Fruit fly (Drosophila melanogaster) whole organism, embryonic: ENCODE data around the gene CG13671.

Source experiments
- Adf1 ChIP-seq: fragments of 200-800 bp; sonication (Bioruptor generic); IDR thresholded peaks from 2 replicates; pipeline ENCODE4 v1.3.6; 2022; ENCODE audit warnings: missing biosample characterization, missing genetic modification characterization
- Bgb ChIP-seq: fragments of 200-800 bp; sonication (Bioruptor generic); IDR thresholded peaks from 2 replicates; pipeline ENCODE4 v1.3.6; 2022; ENCODE audit warnings: missing biosample characterization, missing genetic modification characterization; ENCODE audit not compliant: partially characterized antibody
- C15 ChIP-seq: fragments of 200-800 bp; sonication (Bioruptor generic); IDR thresholded peaks from 3 replicates; pipeline ENCODE4 v1.3.6; 2022; ENCODE audit warnings: missing biosample characterization, missing genetic modification characterization
- CG10209 ChIP-seq: fragments of 200-800 bp; sonication (Bioruptor generic); optimal IDR thresholded peaks from 3 replicates; lab custom pipeline; 2017; ENCODE audit warnings: missing biosample characterization, mild to moderate bottlenecking, missing genetic modification characterization, missing genetic modification reagents
- CG1024 ChIP-seq: fragments of 200-800 bp; sonication (Bioruptor generic); IDR thresholded peaks from 2 replicates; pipeline ENCODE4 v1.3.6; 2022; ENCODE audit warnings: missing biosample characterization, missing genetic modification characterization
- CG11695 ChIP-seq: fragments of 200-800 bp; sonication (Bioruptor generic); IDR thresholded peaks from 3 replicates; pipeline ENCODE4 v1.3.6; 2022; ENCODE audit warnings: missing biosample characterization, missing genetic modification characterization
- CG13624 ChIP-seq: fragments of 200-800 bp; sonication (Bioruptor generic); optimal IDR thresholded peaks from 2 replicates; lab custom pipeline; 2016; ENCODE audit warnings: missing biosample characterization, missing genetic modification characterization
- CG17186 ChIP-seq: fragments of 200-800 bp; sonication (Bioruptor generic); optimal IDR thresholded peaks from 3 replicates; lab custom pipeline; 2017; ENCODE audit warnings: missing biosample characterization, missing genetic modification reagents, missing genetic modification characterization
- CG17568 ChIP-seq: fragments of 200-800 bp; sonication (Bioruptor generic); optimal IDR thresholded peaks from 2 replicates; lab custom pipeline; 2018; ENCODE audit warnings: missing biosample characterization, mild to moderate bottlenecking, missing genetic modification characterization, moderate library complexity
- CG17612 ChIP-seq: fragments of 200-800 bp; sonication (Bioruptor generic); IDR thresholded peaks from 2 replicates; pipeline ENCODE4 v1.3.6; 2022; ENCODE audit warnings: missing biosample characterization, missing genetic modification characterization
- CG2116 ChIP-seq: fragments of 200-800 bp; sonication (Bioruptor generic); optimal IDR thresholded peaks from 3 replicates; lab custom pipeline; 2018; ENCODE audit warnings: missing biosample characterization, mild to moderate bottlenecking, missing genetic modification characterization
- CG2889 ChIP-seq: fragments of 200-800 bp; sonication (Bioruptor generic); IDR thresholded peaks from 3 replicates; pipeline ENCODE4 v1.3.6; 2022; ENCODE audit warnings: missing biosample characterization, missing genetic modification characterization
- CG30403 ChIP-seq: fragments of 200-800 bp; sonication (Bioruptor generic); optimal IDR thresholded peaks from 3 replicates; lab custom pipeline; 2016; ENCODE audit warnings: missing biosample characterization, missing genetic modification characterization
- Dad ChIP-seq: fragments of 200-800 bp; sonication (Bioruptor generic); optimal IDR thresholded peaks from 3 replicates; lab custom pipeline; 2016; ENCODE audit warnings: missing biosample characterization, missing genetic modification characterization
- Doc3 ChIP-seq: fragments of 200-800 bp; sonication (Bioruptor generic); IDR thresholded peaks from 3 replicates; pipeline ENCODE4 v1.3.6; 2022; ENCODE audit warnings: missing biosample characterization, missing genetic modification characterization; ENCODE audit not compliant: partially characterized antibody
- Dp ChIP-seq: fragments of 200-800 bp; sonication (Bioruptor generic); optimal IDR thresholded peaks from 2 replicates; lab custom pipeline; 2018; ENCODE audit warnings: missing biosample characterization, mild to moderate bottlenecking, missing genetic modification characterization, moderate library complexity
- Elba2 ChIP-seq: fragments of 200-800 bp; sonication (Bioruptor generic); optimal IDR thresholded peaks from 3 replicates; lab custom pipeline; 2016; ENCODE audit warnings: missing biosample characterization, missing genetic modification characterization
- Hey ChIP-seq: fragments of 200-800 bp; sonication (Bioruptor generic); optimal IDR thresholded peaks from 3 replicates; lab custom pipeline; 2018; ENCODE audit warnings: missing biosample characterization, mild to moderate bottlenecking, missing genetic modification characterization
- Mrtf ChIP-seq: fragments of 200-800 bp; sonication (Bioruptor generic); IDR thresholded peaks from 3 replicates; pipeline ENCODE4 v1.3.6; 2022; ENCODE audit warnings: missing biosample characterization, missing genetic modification characterization
- NC2α ChIP-seq: fragments of 200-800 bp; sonication (Bioruptor generic); optimal IDR thresholded peaks from 2 replicates; lab custom pipeline; 2016; ENCODE audit warnings: missing biosample characterization, missing genetic modification characterization
- Trl ChIP-seq, 3 experiments: fragments of >200 bp in 2 of 3; fragments of 200-800 bp in 1 of 3; sonication (Bioruptor generic) in 1 of 3; optimal IDR thresholded peaks; 2 replicates in 1 of 3; 3 replicates in 2 of 3; lab custom pipeline; 2016 to 2017; ENCODE audit warnings: missing biosample characterization in 1 of 3, missing genetic modification characterization in 1 of 3
- Xbp1 ChIP-seq: fragments of 200-800 bp; sonication (Bioruptor generic); optimal IDR thresholded peaks from 3 replicates; lab custom pipeline; 2016; ENCODE audit warnings: missing biosample characterization, mild to moderate bottlenecking, missing genetic modification characterization
- ac ChIP-seq: fragments of 200-800 bp; sonication (Bioruptor generic); optimal IDR thresholded peaks from 3 replicates; lab custom pipeline; 2017; ENCODE audit warnings: missing biosample characterization, mild to moderate bottlenecking, missing genetic modification characterization
- cg ChIP-seq: fragments of 200-800 bp; sonication (Bioruptor generic); optimal IDR thresholded peaks from 3 replicates; lab custom pipeline; 2019; ENCODE audit warnings: missing biosample characterization, mild to moderate bottlenecking, missing genetic modification characterization, moderate library complexity
- chinmo ChIP-seq: fragments of 200-800 bp; sonication (Bioruptor generic); IDR thresholded peaks from 4 replicates; pipeline ENCODE4 v1.3.6; 2022; ENCODE audit warnings: missing biosample characterization, missing genetic modification characterization; ENCODE audit not compliant: partially characterized antibody
- chm ChIP-seq: fragments of 200-800 bp; sonication (Bioruptor generic); IDR thresholded peaks from 2 replicates; pipeline ENCODE4 v1.3.6; 2022; ENCODE audit warnings: missing biosample characterization, missing genetic modification characterization
- emc ChIP-seq: fragments of 200-800 bp; sonication (Bioruptor generic); optimal IDR thresholded peaks from 2 replicates; lab custom pipeline; 2016; ENCODE audit warnings: missing biosample characterization, missing genetic modification characterization
- fd96Cb ChIP-seq: fragments of 200-800 bp; sonication (Bioruptor generic); optimal IDR thresholded peaks from 2 replicates; lab custom pipeline; 2018; ENCODE audit warnings: missing biosample characterization, mild to moderate bottlenecking, missing genetic modification characterization, moderate library complexity
- gcm ChIP-seq: fragments of 200-800 bp; sonication (Bioruptor generic); optimal IDR thresholded peaks from 2 replicates; lab custom pipeline; 2019; ENCODE audit warnings: missing biosample characterization, mild to moderate bottlenecking, missing genetic modification characterization, moderate library complexity
- hb ChIP-seq: fragments of 200-800 bp; sonication (Bioruptor generic); IDR thresholded peaks from 3 replicates; pipeline ENCODE4 v1.3.6; 2022; ENCODE audit warnings: missing biosample characterization, missing genetic modification characterization; ENCODE audit not compliant: partially characterized antibody
- ind ChIP-seq: fragments of 200-800 bp; sonication (Bioruptor generic); optimal IDR thresholded peaks from 3 replicates; lab custom pipeline; 2016; ENCODE audit warnings: missing biosample characterization, missing genetic modification characterization
- jumu ChIP-seq: fragments of 200-800 bp; sonication (Bioruptor generic); optimal IDR thresholded peaks from 3 replicates; lab custom pipeline; 2016; ENCODE audit warnings: missing biosample characterization, missing genetic modification characterization
- lola ChIP-seq, 3 experiments: fragments of >200 bp in 2 of 3; fragments of 200-800 bp in 1 of 3; sonication (Bioruptor generic) in 1 of 3; optimal IDR thresholded peaks; 2 replicates each; lab custom pipeline; 2017 to 2019; ENCODE audit warnings: missing biosample characterization in 3 of 3, missing genetic modification characterization in 3 of 3, mild to moderate bottlenecking in 1 of 3, moderate library complexity in 1 of 3
- org-1 ChIP-seq: fragments of 200-800 bp; sonication (Bioruptor generic); optimal IDR thresholded peaks from 2 replicates; lab custom pipeline; 2017; ENCODE audit warnings: missing biosample characterization, missing genetic modification characterization
- pan ChIP-seq, 4 experiments: fragments of >200 bp in 3 of 4; fragments of 200-800 bp in 1 of 4; sonication (Bioruptor generic) in 1 of 4; optimal IDR thresholded peaks in 3 of 4; IDR thresholded peaks in 1 of 4; 2 replicates each; pipeline versions ENCODE4 v1.3.6 to Lab custom; 2017 to 2022; ENCODE audit warnings: missing biosample characterization in 2 of 4, missing genetic modification characterization in 2 of 4, mixed read lengths in 1 of 4
- rib ChIP-seq: fragments of 200-800 bp; sonication (Bioruptor generic); IDR thresholded peaks from 2 replicates; pipeline ENCODE4 v1.3.6; 2022; ENCODE audit warnings: missing biosample characterization, missing genetic modification characterization
- stc ChIP-seq: fragments of 200-800 bp; sonication (Bioruptor generic); IDR thresholded peaks from 2 replicates; pipeline ENCODE4 v1.3.6; 2022; ENCODE audit warnings: missing biosample characterization, missing genetic modification characterization
- tx ChIP-seq: fragments of 200-800 bp; sonication (Bioruptor generic); optimal IDR thresholded peaks from 2 replicates; lab custom pipeline; 2016; ENCODE audit warnings: missing biosample characterization, missing genetic modification characterization

The CG13671 gene

dm6 chr3L:8328283-8328682, 28.4 kb downstream of the CG13671 start, which contains the start of gene CG34462:
Gene CG34462 (plus strand): TSS chr3L:8328583.
- TF ChIP-seq gcm (GFP tag; lab: Kevin White, UChicago), result no peak
- no peak for TF ChIP-seq Dad
- no peak for TF ChIP-seq NC2α (GFP tag; lab: Kevin White, UChicago)
- TF ChIP-seq Adf1 (GFP tag; lab: Robert Waterston, UW), result no peak
- TF ChIP-seq CG17568 (GFP tag; lab: Kevin White, UChicago), result no peak
- TF ChIP-seq fd96Cb, result no peak
- no peak for TF ChIP-seq org-1 (GFP tag; lab: Kevin White, UChicago)
- TF ChIP-seq hb (GFP tag; lab: Robert Waterston, UW), result no peak
- no peak for TF ChIP-seq CG11695 (GFP tag; lab: Robert Waterston, UW)
- TF ChIP-seq CG10209 (GFP tag; lab: Kevin White, UChicago), result no peak
- TF ChIP-seq CG1024 (GFP tag; lab: Robert Waterston, UW), result no peak
- TF ChIP-seq emc (GFP tag; lab: Kevin White, UChicago), result no peak
- no peak for TF ChIP-seq CG13624

dm6 chr3L:8329005-8329404, 29.1 kb downstream of the CG13671 start:
- TF ChIP-seq tx (GFP tag; lab: Kevin White, UChicago) (no peak), CG13624 (no peak), Doc3 (GFP tag; lab: Robert Waterston, UW) (no peak), CG30403 (GFP tag; lab: Kevin White, UChicago) (no peak), CG17186 (no peak), Mrtf (no peak), C15 (GFP tag; lab: Robert Waterston, UW) (no peak), Bgb (GFP tag; lab: Robert Waterston, UW) (0 out of 2 replicates have a peak, but pooled peaks have one; percentile 25), pan (optimal IDR thresholded peaks at IDR 0.05; lab: Kevin White, UChicago) (no peak), pan (GFP tag; optimal IDR thresholded peaks at IDR 0.05 in 1 of 2, IDR thresholded peaks at IDR 0.05 in 1 of 2) (no peak), CG2116 (no peak), Dp (GFP tag; lab: Kevin White, UChicago) (no peak), CG17612 (GFP tag; lab: Robert Waterston, UW) (no peak; the same call in 1 of the 2 replicates), lola (GFP tag; optimal IDR thresholded peaks at IDR 0.05; lab: Kevin White, UChicago) (peak in 1 of 3 experiments; percentile 76), Trl (optimal IDR thresholded peaks at IDR 0.05; lab: Kevin White, UChicago) (no peak), Trl (GFP tag; optimal IDR thresholded peaks at IDR 0.05; lab: Kevin White, UChicago) (no peak), chinmo (GFP tag; lab: Robert Waterston, UW) (0 out of 4 replicates have a peak, but pooled peaks have one; percentile 41), chm (GFP tag; lab: Robert Waterston, UW) (no peak), cg (GFP tag; lab: Kevin White, UChicago) (no peak), Elba2 (GFP tag; lab: Kevin White, UChicago) (no peak), jumu (no peak), ac (GFP tag; lab: Kevin White, UChicago) (no peak), stc (GFP tag; lab: Robert Waterston, UW) (no peak), Hey (no peak), gcm (GFP tag; lab: Kevin White, UChicago) (no peak), ind (GFP tag; lab: Kevin White, UChicago) (no peak), rib (GFP tag; lab: Robert Waterston, UW) (no peak), CG2889 (GFP tag; lab: Robert Waterston, UW) (no peak), Xbp1 (GFP tag; lab: Kevin White, UChicago) (no peak)
